Fruit fly (Drosophila melanogaster) Kc167 (cell line): ENCODE data around the gene cue.

ENCODE experiments used
- Sin3A ChIP-seq: fragments of >200 bp; optimal IDR thresholded peaks from 2 replicates; lab custom pipeline; 2018; ENCODE audit warnings: missing external identifiers
- insv ChIP-seq: fragments of >200 bp; optimal IDR thresholded peaks from 3 replicates; lab custom pipeline; 2018; ENCODE audit warnings: missing external identifiers
- psq ChIP-seq: fragments of >200 bp; optimal IDR thresholded peaks from 2 replicates; lab custom pipeline; 2017; ENCODE audit warnings: missing external identifiers

- TF ChIP-seq insv (lab: Kevin White, UChicago), result no peak
- no peak for TF ChIP-seq psq
- TF ChIP-seq Sin3A (lab: Kevin White, UChicago), result no peak
Measured at dm6 chr3L:1515820-1516540, 1.1 kb downstream of the cue start.
